Worm (Caenorhabditis elegans): ENCODE measurements around the gene Y57G11B.3.

Y57G11B.3 gene

DNA sequence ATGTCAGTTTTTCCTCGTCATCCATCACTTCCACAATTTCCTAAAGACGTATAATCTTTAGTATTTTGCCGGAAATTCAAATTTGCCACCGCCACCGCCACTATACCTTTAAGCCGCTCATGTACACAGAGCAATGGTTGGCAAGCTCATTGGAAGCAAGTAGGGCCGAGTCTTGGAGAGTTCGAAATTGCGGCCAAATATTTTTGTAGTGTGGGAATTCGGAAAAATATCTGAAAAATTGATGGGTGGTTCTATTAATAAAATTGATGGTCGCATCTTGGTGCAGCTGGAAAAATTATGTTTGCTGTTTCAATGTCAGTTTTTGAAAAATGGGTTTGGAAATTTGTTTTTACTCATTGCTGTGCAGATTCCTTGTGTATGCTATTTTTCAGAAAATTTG, 2.6 kb downstream of the Y57G11B.3 start:
- TF ChIP-seq cey-2 (tag; optimal IDR thresholded peaks at IDR 0.05; ENCODE audit: borderline replicate concordance, insufficient read depth) (no peak), aha-1 (tag) (peak; percentile 94)

ce11 chrIV:14565062-14565461, 9.1 kb downstream of the Y57G11B.3 start, which contains the start of gene Y57G11B.2:
Gene Y57G11B.2 (plus strand): TSS chrIV:14565362.
- TF ChIP-seq sdz-12 (GFP tag; optimal IDR thresholded peaks at IDR 0.05) (no peak), dve-1 (tag; optimal IDR thresholded peaks at IDR 0.05; ENCODE audit: insufficient read depth) (no peak), ztf-11 (tag; optimal IDR thresholded peaks at IDR 0.05) (no peak), tra-1 (GFP tag; IDR thresholded peaks at IDR 0.05) (no peak), hif-1 (tag; optimal IDR thresholded peaks at IDR 0.05) (no peak), aly-2 (tag; optimal IDR thresholded peaks at IDR 0.05) (no peak), nhr-48 (tag; optimal IDR thresholded peaks at IDR 0.05) (no peak), nhr-102 (tag; optimal IDR thresholded peaks at IDR 0.05) (no peak), daf-8 (GFP tag; IDR thresholded peaks at IDR 0.05) (no peak)

DNA sequence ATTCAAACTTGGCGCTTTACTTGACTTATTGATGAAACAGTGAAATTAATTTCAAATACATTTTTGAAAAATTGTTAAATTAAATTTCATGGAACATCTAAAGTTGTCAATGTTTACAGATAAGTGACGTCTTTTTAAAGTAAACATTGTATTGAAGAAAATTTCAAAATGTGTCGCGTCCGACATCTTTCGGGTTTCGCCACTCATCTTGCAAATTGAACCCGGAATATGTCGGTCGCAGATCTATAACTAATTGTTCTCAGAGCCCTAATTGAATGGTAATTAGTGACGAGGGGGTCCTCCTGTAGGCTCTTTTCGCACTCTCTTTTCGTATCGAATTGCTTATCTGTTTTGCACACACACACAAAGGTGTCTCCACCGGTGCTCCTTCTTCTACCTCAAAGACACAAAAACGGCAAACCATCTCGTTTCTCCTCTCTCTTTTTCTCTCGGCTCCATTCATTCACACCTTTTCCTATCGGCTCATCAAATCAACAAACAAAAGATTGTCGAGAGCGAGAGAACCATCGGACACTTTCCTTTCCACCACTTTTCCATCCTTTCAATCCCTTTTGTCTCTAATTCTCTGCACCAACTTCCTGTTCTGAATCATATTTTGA, 11.4 kb downstream of the Y57G11B.3 start:
- TF ChIP-seq ZK546.5 (tag; optimal IDR thresholded peaks at IDR 0.05): no peak
- no peak for TF ChIP-seq saeg-2 (GFP tag; IDR thresholded peaks at IDR 0.05)
- TF ChIP-seq dmd-6 (GFP tag; IDR thresholded peaks at IDR 0.05): no peak
- no peak for TF ChIP-seq ama-1 (optimal IDR thresholded peaks at IDR 0.05)
- no peak for TF ChIP-seq pha-4 (GFP tag; IDR thresholded peaks at IDR 0.05)
- peak; percentile 31 for TF ChIP-seq pha-4 (tag; optimal IDR thresholded peaks at IDR 0.05)
- no peak for TF ChIP-seq spr-1 (tag; optimal IDR thresholded peaks at IDR 0.05)
- TF ChIP-seq ctbp-1 (GFP tag; IDR thresholded peaks at IDR 0.05): no peak
- no peak for TF ChIP-seq Y48G9A.11 (GFP tag; IDR thresholded peaks at IDR 0.05)
- no peak for TF ChIP-seq nhr-76 (tag; optimal IDR thresholded peaks at IDR 0.05)
- TF ChIP-seq mxl-3 (GFP tag; optimal IDR thresholded peaks at IDR 0.05): no peak
- TF ChIP-seq lim-7 (GFP tag; IDR thresholded peaks at IDR 0.05): no peak
- no peak for TF ChIP-seq R02D3.7 (tag; optimal IDR thresholded peaks at IDR 0.05)
- TF ChIP-seq sdz-12 (GFP tag; optimal IDR thresholded peaks at IDR 0.05): no peak
- no peak for TF ChIP-seq daf-16 (GFP tag; optimal IDR thresholded peaks at IDR 0.05)
- TF ChIP-seq daf-16 (tag; optimal IDR thresholded peaks at IDR 0.05): peak; percentile 40
- TF ChIP-seq fos-1 (tag; optimal IDR thresholded peaks at IDR 0.05): no peak
- TF ChIP-seq vab-7 (GFP tag; IDR thresholded peaks at IDR 0.05): no peak
- no peak for TF ChIP-seq Y75B8A.6 (GFP tag; IDR thresholded peaks at IDR 0.05)
- no peak for TF ChIP-seq madf-5 (GFP tag; IDR thresholded peaks at IDR 0.05)
- TF ChIP-seq pqm-1 (tag; optimal IDR thresholded peaks at IDR 0.05): peak; percentile 75
- no peak for TF ChIP-seq nhr-42 (GFP tag; IDR thresholded peaks at IDR 0.05)
- TF ChIP-seq unc-130 (GFP tag; optimal IDR thresholded peaks at IDR 0.05): no peak
- no peak for TF ChIP-seq ceh-32 (tag; optimal IDR thresholded peaks at IDR 0.05; ENCODE audit: poor library complexity)
- no peak for TF ChIP-seq Y5F2A.4 (GFP tag; optimal IDR thresholded peaks at IDR 0.05)
- peak; percentile 14 for TF ChIP-seq dve-1 (tag; optimal IDR thresholded peaks at IDR 0.05; ENCODE audit: insufficient read depth)
- TF ChIP-seq nhr-11 (tag; optimal IDR thresholded peaks at IDR 0.05): no peak
- TF ChIP-seq nhr-28 (tag; optimal IDR thresholded peaks at IDR 0.05): no peak
- TF ChIP-seq unc-62 (GFP tag; optimal IDR thresholded peaks at IDR 0.05 in 1 of 2): peak in 1 of 2 experiments; percentile 80
- no peak for TF ChIP-seq unc-62 (tag; optimal IDR thresholded peaks at IDR 0.05)
- TF ChIP-seq snpc-1.2 (GFP tag; IDR thresholded peaks at IDR 0.05): peak; percentile 74; the same call in 1 of the 2 replicates
- TF ChIP-seq nhr-10 (tag; optimal IDR thresholded peaks at IDR 0.05): no peak
- no peak for TF ChIP-seq php-3 (GFP tag; IDR thresholded peaks at IDR 0.05)

All from whole organism, L4 larva.